Worm (Caenorhabditis elegans) whole organism, young adult: ENCODE measurements around the gene F46C3.2.

Source experiments
- B0019.2 ChIP-seq: fragments of 200-800 bp; sonication (Bioruptor generic); conservative IDR thresholded peaks from 2 replicates; pipeline ENCODE4 v1.3.6; 2022; ENCODE audit warnings: missing genetic modification reagents, missing genetic modification characterization, missing compliant biosample characterization
- F22D6.2 ChIP-seq: sonication (generic microtip); optimal IDR thresholded peaks from 2 replicates; lab custom pipeline; 2016; ENCODE audit warnings: mild to moderate bottlenecking, missing genetic modification characterization, missing compliant biosample characterization
- F57A8.1 ChIP-seq: fragments of 200-800 bp; sonication (Bioruptor generic); optimal IDR thresholded peaks from 2 replicates; lab custom pipeline; 2018; ENCODE audit warnings: mild to moderate bottlenecking, missing genetic modification characterization, moderate library complexity, missing compliant biosample characterization
- F57C9.4 ChIP-seq: sonication (generic microtip); optimal IDR thresholded peaks from 2 replicates; lab custom pipeline; 2017; ENCODE audit warnings: mild to moderate bottlenecking, missing genetic modification characterization, missing compliant biosample characterization
- T26A5.8 ChIP-seq: sonication (generic microtip); optimal IDR thresholded peaks from 2 replicates; lab custom pipeline; 2016; ENCODE audit warnings: missing genetic modification characterization, missing compliant biosample characterization
- akir-1 ChIP-seq: fragments of 200-800 bp; sonication (Bioruptor generic); optimal IDR thresholded peaks from 2 replicates; lab custom pipeline; 2018; ENCODE audit warnings: mild to moderate bottlenecking, missing genetic modification characterization, moderate library complexity, missing compliant biosample characterization
- ama-1 ChIP-seq, 3 experiments: fragments of 150-350 bp in 1 of 3; sonication (generic microtip) in 2 of 3; optimal IDR thresholded peaks; 2 replicates each; lab custom pipeline; 2014 to 2018; ENCODE audit warnings: missing biosample characterization in 2 of 3, missing genetic modification characterization in 2 of 3, missing genetic modification reagents in 2 of 3
- ccch-3 ChIP-seq: fragments of 200-800 bp; sonication (Bioruptor generic); optimal IDR thresholded peaks from 2 replicates; lab custom pipeline; 2018; ENCODE audit warnings: mild to moderate bottlenecking, missing genetic modification characterization, missing compliant biosample characterization
- cebp-1 ChIP-seq, 2 experiments: fragments of 200-800 bp in 1 of 2; sonication (Bioruptor generic) in 1 of 2; sonication (generic microtip) in 1 of 2; IDR thresholded peaks in 1 of 2; optimal IDR thresholded peaks in 1 of 2; 2 replicates each; pipeline versions ENCODE4 v1.3.6 to Lab custom; 2017 to 2022; ENCODE audit warnings: missing compliant biosample characterization in 2 of 2, missing genetic modification characterization in 2 of 2, mild to moderate bottlenecking in 1 of 2, missing genetic modification reagents in 1 of 2, moderate library complexity in 1 of 2
- die-1 ChIP-seq: sonication (generic microtip); optimal IDR thresholded peaks from 2 replicates; lab custom pipeline; 2016; ENCODE audit warnings: missing genotype, mild to moderate bottlenecking, missing genetic modification characterization, missing compliant biosample characterization
- dox-1 ChIP-seq: fragments of 200-800 bp; sonication (Bioruptor generic); IDR thresholded peaks from 2 replicates; pipeline ENCODE4 v1.3.6; 2022; ENCODE audit warnings: missing genetic modification reagents, missing genetic modification characterization, missing compliant biosample characterization
- dpl-1 ChIP-seq: fragments of 150-350 bp; optimal IDR thresholded peaks from 2 replicates; lab custom pipeline; 2014; ENCODE audit warnings: missing biosample characterization, missing genetic modification reagents, missing genetic modification characterization
- egl-18 ChIP-seq: fragments of 200-800 bp; sonication (Bioruptor generic); IDR thresholded peaks from 2 replicates; pipeline ENCODE4 v1.3.6; 2022; ENCODE audit warnings: missing genetic modification reagents, missing genetic modification characterization, missing compliant biosample characterization
- ekl-4 ChIP-seq: fragments of 200-800 bp; sonication (Bioruptor generic); IDR thresholded peaks from 2 replicates; pipeline ENCODE4 v1.3.6; 2022; ENCODE audit warnings: missing genetic modification reagents, missing genetic modification characterization, missing compliant biosample characterization
- ets-4 ChIP-seq: fragments of 200-800 bp; sonication (Bioruptor generic); optimal IDR thresholded peaks from 2 replicates; lab custom pipeline; 2018; ENCODE audit warnings: mild to moderate bottlenecking, missing genetic modification characterization, missing compliant biosample characterization
- let-607 ChIP-seq, 2 experiments: fragments of 200-800 bp in 1 of 2; sonication (Bioruptor generic) in 1 of 2; sonication (generic microtip) in 1 of 2; optimal IDR thresholded peaks; 2 replicates each; lab custom pipeline; 2016 to 2018; ENCODE audit warnings: mild to moderate bottlenecking in 2 of 2, missing compliant biosample characterization in 2 of 2, missing genetic modification characterization in 2 of 2, moderate library complexity in 2 of 2, missing genotype in 1 of 2
- lir-1 ChIP-seq: fragments of 200-800 bp; sonication (Bioruptor generic); conservative IDR thresholded peaks from 2 replicates; pipeline ENCODE4 v1.3.6; 2022; ENCODE audit warnings: missing genetic modification reagents, missing genetic modification characterization, missing compliant biosample characterization
- madf-10 ChIP-seq: sonication (generic microtip); optimal IDR thresholded peaks from 2 replicates; lab custom pipeline; 2016; ENCODE audit warnings: mild to moderate bottlenecking, missing genetic modification characterization, missing compliant biosample characterization
- mcd-1 ChIP-seq: fragments of 200-800 bp; sonication (Bioruptor generic); IDR thresholded peaks from 2 replicates; pipeline ENCODE4 v1.3.6; 2022; ENCODE audit warnings: missing genetic modification reagents, missing genetic modification characterization, missing compliant biosample characterization
- mes-4 ChIP-seq: sonication (generic microtip); optimal IDR thresholded peaks from 2 replicates; lab custom pipeline; 2016; ENCODE audit warnings: missing genotype, missing genetic modification characterization, missing compliant biosample characterization
- nfya-1 ChIP-seq: sonication (generic microtip); optimal IDR thresholded peaks from 2 replicates; lab custom pipeline; 2017; ENCODE audit warnings: antibody characterized with exemption, missing compliant biosample characterization, missing genetic modification characterization, borderline replicate concordance; ENCODE audit not compliant: insufficient read depth
- nhr-27 ChIP-seq: fragments of 200-800 bp; sonication (Bioruptor generic); optimal IDR thresholded peaks from 2 replicates; lab custom pipeline; 2018; ENCODE audit warnings: mild to moderate bottlenecking, missing genetic modification characterization, moderate library complexity, missing compliant biosample characterization
- nhr-80 ChIP-seq: sonication (generic microtip); optimal IDR thresholded peaks from 2 replicates; lab custom pipeline; 2016; ENCODE audit warnings: missing genetic modification characterization, missing compliant biosample characterization
- nhr-90 ChIP-seq: sonication (generic microtip); optimal IDR thresholded peaks from 2 replicates; lab custom pipeline; 2016; ENCODE audit warnings: missing genotype, mild to moderate bottlenecking, missing genetic modification characterization, missing compliant biosample characterization
- pbrm-1 ChIP-seq: fragments of 200-800 bp; sonication (Bioruptor generic); IDR thresholded peaks from 2 replicates; pipeline ENCODE4 v1.3.6; 2022; ENCODE audit warnings: missing genetic modification reagents, missing genetic modification characterization, missing compliant biosample characterization
- rcor-1 ChIP-seq: fragments of 200-800 bp; sonication (Bioruptor generic); IDR thresholded peaks from 2 replicates; pipeline ENCODE4 v1.3.6; 2022; ENCODE audit warnings: missing genetic modification reagents, missing genetic modification characterization, missing compliant biosample characterization
- rec-8 ChIP-seq, 2 experiments: sonication (generic microtip); optimal IDR thresholded peaks; 2 replicates each; lab custom pipeline; 2016; ENCODE audit warnings: mild to moderate bottlenecking in 2 of 2, missing genetic modification characterization in 2 of 2, missing genetic modification reagents in 2 of 2, missing genotype in 2 of 2, missing biosample characterization in 1 of 2, missing compliant biosample characterization in 1 of 2, moderate library complexity in 1 of 2
- rpc-1 ChIP-seq, 2 experiments: fragments of 150-350 bp in 1 of 2; sonication (generic microtip) in 1 of 2; optimal IDR thresholded peaks; 2 replicates each; lab custom pipeline; 2014 to 2018; ENCODE audit warnings: missing biosample characterization in 1 of 2, missing genetic modification characterization in 1 of 2, missing genetic modification reagents in 1 of 2, missing genotype in 1 of 2
- sea-2 ChIP-seq: fragments of 200-800 bp; sonication (Bioruptor generic); IDR thresholded peaks from 2 replicates; pipeline ENCODE4 v1.3.6; 2022; ENCODE audit warnings: missing genetic modification characterization, missing compliant biosample characterization
- somi-1 ChIP-seq: fragments of 200-800 bp; sonication (Bioruptor generic); optimal IDR thresholded peaks from 2 replicates; lab custom pipeline; 2018; ENCODE audit warnings: mild to moderate bottlenecking, missing genetic modification characterization, missing compliant biosample characterization
- sptf-2 ChIP-seq: fragments of 200-800 bp; sonication (Bioruptor generic); optimal IDR thresholded peaks from 2 replicates; lab custom pipeline; 2018; ENCODE audit warnings: mild to moderate bottlenecking, missing genetic modification characterization, missing compliant biosample characterization
- unc-130 ChIP-seq: sonication (generic microtip); optimal IDR thresholded peaks from 2 replicates; lab custom pipeline; 2016; ENCODE audit warnings: missing genetic modification reagents, missing genetic modification characterization, missing compliant biosample characterization
- ztf-28 ChIP-seq: fragments of 200-800 bp; sonication (Bioruptor generic); IDR thresholded peaks from 2 replicates; pipeline ENCODE4 v1.3.6; 2022; ENCODE audit warnings: missing genetic modification reagents, missing genetic modification characterization, missing compliant biosample characterization

F46C3.2 gene

DNA sequence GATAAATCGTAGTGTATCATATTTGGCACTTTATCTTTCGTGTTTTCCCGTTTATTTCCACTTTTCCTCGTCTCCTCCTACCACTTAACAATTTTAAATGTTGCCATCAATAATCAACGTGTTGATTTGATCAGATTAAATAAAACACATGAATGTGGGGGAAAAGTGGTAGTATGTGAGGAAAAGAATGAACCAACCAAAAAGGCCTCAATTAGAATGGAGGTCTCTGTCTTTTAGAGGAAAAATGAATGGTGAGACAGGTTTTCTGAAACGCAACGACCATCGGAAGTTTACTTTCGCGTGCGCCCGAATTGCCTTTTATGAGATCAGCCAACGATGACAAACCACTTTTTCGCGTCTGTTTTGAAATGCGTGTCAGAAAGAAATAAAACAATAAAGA, 33.7 kb upstream of the F46C3.2 start:
- TF ChIP-seq nhr-90 (tag; lab: Kevin White, UChicago) (no peak), unc-130 (no peak), lir-1 (GFP tag; lab: Robert Waterston, UW) (no peak), egl-18 (no peak), nfya-1 (no peak), ztf-28 (GFP tag; lab: Robert Waterston, UW) (no peak), ama-1 (optimal IDR thresholded peaks at IDR 0.05; lab: Kevin White, UChicago) (no peak), ama-1 (GFP tag; optimal IDR thresholded peaks at IDR 0.05; lab: Kevin White, UChicago) (no peak)

DNA sequence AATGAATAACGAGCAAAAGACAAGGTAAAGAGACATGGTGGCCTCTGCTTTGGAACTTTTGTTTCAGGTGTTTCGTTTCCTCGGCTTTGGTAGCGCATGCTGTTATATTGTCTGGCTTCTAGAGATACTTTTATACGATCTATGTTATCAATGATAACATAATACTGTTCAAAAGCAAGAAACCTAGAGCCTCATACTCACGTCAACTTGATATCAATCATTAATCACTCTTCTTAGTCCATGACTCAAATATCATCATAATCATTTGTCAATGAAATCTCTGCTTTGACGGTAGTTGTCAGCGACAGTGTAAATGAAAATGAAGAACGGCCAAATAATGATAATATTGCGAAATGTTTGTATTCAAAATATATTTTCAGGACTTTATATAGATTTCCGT, 31.7 kb upstream of the F46C3.2 start:
- TF ChIP-seq rcor-1 (no peak), somi-1 (GFP tag; lab: Kevin White, UChicago) (peak; percentile 7)

DNA sequence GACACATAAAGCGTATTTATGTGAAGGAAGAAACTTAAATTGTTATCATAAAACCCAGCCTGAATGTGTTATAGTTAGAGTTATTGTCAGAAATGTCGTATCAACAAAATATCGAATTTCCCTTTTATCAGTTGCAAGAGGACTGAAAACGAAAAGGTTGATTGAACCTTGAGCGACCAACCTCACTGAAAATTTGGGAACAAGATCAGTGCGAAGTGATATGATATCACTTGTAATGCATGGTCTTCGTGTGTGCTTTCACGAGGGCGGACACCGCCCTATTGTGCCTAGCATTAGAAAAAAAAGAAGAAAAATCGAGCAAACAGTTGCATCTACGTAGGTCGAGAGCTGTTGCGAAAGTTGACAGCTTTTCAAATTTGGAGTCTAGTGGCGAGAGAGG, 29.1 kb upstream of the F46C3.2 start:
- TF ChIP-seq dox-1 (GFP tag; lab: Robert Waterston, UW) (peak; percentile 29; the same call in 1 of the 2 replicates), mcd-1 (GFP tag; lab: Robert Waterston, UW) (no peak), pbrm-1 (GFP tag; lab: Robert Waterston, UW) (0 out of 2 replicates have a peak, but pooled peaks have one; percentile 24), nhr-80 (tag; lab: Kevin White, UChicago) (peak; percentile 85), die-1 (tag; lab: Kevin White, UChicago) (no peak), F57C9.4 (no peak), mes-4 (tag; lab: Kevin White, UChicago) (no peak), B0019.2 (GFP tag; lab: Robert Waterston, UW) (no peak), ekl-4 (GFP tag; lab: Robert Waterston, UW) (no peak), cebp-1 (GFP tag; IDR thresholded peaks at IDR 0.05; lab: Robert Waterston, UW) (no peak), cebp-1 (tag; optimal IDR thresholded peaks at IDR 0.05; lab: Kevin White, UChicago) (peak; percentile 72), ets-4 (GFP tag; lab: Kevin White, UChicago) (peak; percentile 43), let-607 (tag; optimal IDR thresholded peaks at IDR 0.05; lab: Kevin White, UChicago) (no peak)

DNA sequence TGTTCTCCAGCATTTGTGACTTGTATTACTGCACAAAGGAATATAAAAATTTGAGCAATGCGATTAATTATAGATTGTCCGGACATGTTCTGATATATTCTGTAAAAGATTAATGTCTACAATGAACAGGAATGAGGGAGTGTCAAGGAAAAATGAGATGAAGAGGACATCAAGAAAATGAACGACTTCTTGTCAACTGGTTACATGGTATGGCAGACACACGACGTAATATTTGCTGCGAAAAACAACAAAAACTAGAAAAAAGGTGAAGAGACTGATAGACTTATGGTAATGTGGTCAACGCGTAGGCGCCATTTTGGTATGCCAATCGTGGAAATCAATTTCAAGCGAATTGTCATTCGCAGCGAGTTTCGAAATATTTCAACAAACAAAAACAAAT, 28.0 kb upstream of the F46C3.2 start, which contains the start of gene igeg-2:
Gene igeg-2, minus strand, starts transcription at position 101 of the 400 bp plus-strand sequence.
- TF ChIP-seq T26A5.8 (tag; lab: Kevin White, UChicago) (no peak), madf-10 (tag; lab: Kevin White, UChicago) (no peak), ama-1 (optimal IDR thresholded peaks at IDR 0.05; lab: Kevin White, UChicago) (no peak), ama-1 (GFP tag; optimal IDR thresholded peaks at IDR 0.05; lab: Kevin White, UChicago) (no peak), B0019.2 (GFP tag; lab: Robert Waterston, UW) (no peak), dpl-1 (GFP tag; lab: Kevin White, UChicago) (no peak), rpc-1 (optimal IDR thresholded peaks at IDR 0.05; lab: Kevin White, UChicago) (no peak), rpc-1 (tag; optimal IDR thresholded peaks at IDR 0.05; lab: Kevin White, UChicago) (no peak), F57A8.1 (no peak), mes-4 (tag; lab: Kevin White, UChicago) (no peak), rec-8 (tag; optimal IDR thresholded peaks at IDR 0.05; lab: Kevin White, UChicago) (no peak), sea-2 (GFP tag; lab: Robert Waterston, UW) (no peak), akir-1 (GFP tag; lab: Kevin White, UChicago) (no peak), nhr-27 (no peak), ccch-3 (GFP tag; lab: Kevin White, UChicago) (no peak), sptf-2 (GFP tag; lab: Kevin White, UChicago) (no peak), F22D6.2 (tag; lab: Kevin White, UChicago) (no peak)
- TF ChIP-seq, all 124 proteins: peak for 0
